Fruit fly (Drosophila melanogaster) whole organism, embryonic: Measurements from ENCODE around the gene Rbp6.

Source experiments
- BEAF-32 ChIP-seq: fragments of 200-800 bp; sonication (Bioruptor generic); optimal IDR thresholded peaks from 3 replicates; lab custom pipeline; 2017; ENCODE audit warnings: missing biosample characterization, missing genetic modification characterization, mild to moderate bottlenecking, moderate library complexity, missing genetic modification reagents
- C15 ChIP-seq: fragments of 200-800 bp; sonication (Bioruptor generic); IDR thresholded peaks from 3 replicates; pipeline ENCODE4 v1.3.6; 2022; ENCODE audit warnings: missing biosample characterization, missing genetic modification characterization
- CG10274 ChIP-seq: fragments of 200-800 bp; sonication (Bioruptor generic); optimal IDR thresholded peaks from 3 replicates; lab custom pipeline; 2017; ENCODE audit warnings: missing biosample characterization, mild to moderate bottlenecking, missing genetic modification characterization
- CG11093 ChIP-seq: fragments of 200-800 bp; sonication (Bioruptor generic); IDR thresholded peaks from 3 replicates; pipeline ENCODE4 v1.3.6; 2022; ENCODE audit warnings: missing biosample characterization, missing genetic modification characterization
- CG11247 ChIP-seq: fragments of 200-800 bp; sonication (Bioruptor generic); IDR thresholded peaks from 2 replicates; pipeline ENCODE4 v1.3.6; 2022; ENCODE audit warnings: missing biosample characterization, missing genetic modification characterization
- CG11504 ChIP-seq: fragments of 200-800 bp; sonication (Bioruptor generic); optimal IDR thresholded peaks from 3 replicates; lab custom pipeline; 2019; ENCODE audit warnings: missing biosample characterization, mild to moderate bottlenecking, missing genetic modification characterization, moderate library complexity
- CG11723 ChIP-seq: fragments of 200-800 bp; sonication (Bioruptor generic); optimal IDR thresholded peaks from 2 replicates; lab custom pipeline; 2017; ENCODE audit warnings: missing biosample characterization, mild to moderate bottlenecking, missing genetic modification characterization
- CG14860 ChIP-seq: fragments of 200-800 bp; sonication (Bioruptor generic); IDR thresholded peaks from 3 replicates; pipeline ENCODE4 v1.3.6; 2022; ENCODE audit warnings: missing biosample characterization, missing genetic modification characterization; ENCODE audit not compliant: partially characterized antibody
- CG15479 ChIP-seq: fragments of 200-800 bp; sonication (Bioruptor generic); optimal IDR thresholded peaks from 3 replicates; lab custom pipeline; 2019; ENCODE audit warnings: missing biosample characterization, mild to moderate bottlenecking, missing genetic modification characterization, moderate library complexity
- CG1832 ChIP-seq: fragments of 200-800 bp; sonication (Bioruptor generic); optimal IDR thresholded peaks from 2 replicates; lab custom pipeline; 2017; ENCODE audit warnings: missing biosample characterization, mild to moderate bottlenecking, missing genetic modification characterization, inconsistent platforms
- CG2199 ChIP-seq: fragments of 200-800 bp; sonication (Bioruptor generic); IDR thresholded peaks from 3 replicates; pipeline ENCODE4 v1.3.6; 2022; ENCODE audit warnings: missing biosample characterization, missing genetic modification characterization
- CG2202 ChIP-seq: fragments of 200-800 bp; sonication (Bioruptor generic); optimal IDR thresholded peaks from 2 replicates; lab custom pipeline; 2018; ENCODE audit warnings: missing biosample characterization, mild to moderate bottlenecking, missing genetic modification characterization
- CG3838 ChIP-seq: fragments of 200-800 bp; sonication (Bioruptor generic); optimal IDR thresholded peaks from 3 replicates; lab custom pipeline; 2016; ENCODE audit warnings: missing biosample characterization, missing genetic modification characterization
- CG4360 ChIP-seq: fragments of 200-800 bp; sonication (Bioruptor generic); IDR thresholded peaks from 2 replicates; pipeline ENCODE4 v1.3.6; 2022; ENCODE audit warnings: missing biosample characterization, missing genetic modification characterization
- CG4820 ChIP-seq: fragments of 200-800 bp; sonication (Bioruptor generic); optimal IDR thresholded peaks from 3 replicates; lab custom pipeline; 2016; ENCODE audit warnings: missing biosample characterization, missing genetic modification characterization
- CG6175 ChIP-seq: fragments of 200-800 bp; sonication (Bioruptor generic); IDR thresholded peaks from 3 replicates; pipeline ENCODE4 v1.3.6; 2022; ENCODE audit warnings: missing biosample characterization, missing genetic modification characterization
- CG6654 ChIP-seq: fragments of 200-800 bp; sonication (Bioruptor generic); optimal IDR thresholded peaks from 2 replicates; lab custom pipeline; 2017; ENCODE audit warnings: missing biosample characterization, mild to moderate bottlenecking, missing genetic modification characterization
- CG7745 ChIP-seq: fragments of 200-800 bp; sonication (Bioruptor generic); optimal IDR thresholded peaks from 2 replicates; lab custom pipeline; 2018; ENCODE audit warnings: missing biosample characterization, mild to moderate bottlenecking, missing genetic modification characterization, moderate library complexity
- CG7839 ChIP-seq: fragments of 200-800 bp; sonication (Bioruptor generic); optimal IDR thresholded peaks from 3 replicates; lab custom pipeline; 2018; ENCODE audit warnings: missing biosample characterization, mild to moderate bottlenecking, missing genetic modification characterization, moderate library complexity
- CG8944 ChIP-seq: fragments of 200-800 bp; sonication (Bioruptor generic); optimal IDR thresholded peaks from 3 replicates; lab custom pipeline; 2016; ENCODE audit warnings: missing biosample characterization, missing genetic modification characterization
- CG9932 ChIP-seq: fragments of 200-800 bp; sonication (Bioruptor generic); IDR thresholded peaks from 2 replicates; pipeline ENCODE4 v1.3.6; 2022; ENCODE audit warnings: missing biosample characterization, missing genetic modification characterization
- D ChIP-seq, 2 experiments: fragments of 200-800 bp in 1 of 2; fragments of >200 bp in 1 of 2; sonication (Bioruptor generic) in 1 of 2; optimal IDR thresholded peaks; 2 replicates in 1 of 2; 3 replicates in 1 of 2; lab custom pipeline; 2017; ENCODE audit warnings: mild to moderate bottlenecking in 1 of 2, missing biosample characterization in 1 of 2, missing genetic modification characterization in 1 of 2, missing genetic modification reagents in 1 of 2
- Ets65A ChIP-seq: fragments of 200-800 bp; sonication (Bioruptor generic); peaks from one replicate; lab custom pipeline; 2016; ENCODE audit warnings: missing biosample characterization, missing genetic modification characterization
- Gug ChIP-seq: fragments of 200-800 bp; sonication (Bioruptor generic); IDR thresholded peaks from 4 replicates; pipeline ENCODE4 v1.3.6; 2022; ENCODE audit warnings: missing biosample characterization, missing genetic modification characterization
- HLH54F ChIP-seq: fragments of 200-800 bp; sonication (Bioruptor generic); optimal IDR thresholded peaks from 3 replicates; lab custom pipeline; 2016; ENCODE audit warnings: missing biosample characterization, missing genetic modification characterization
- Hmr ChIP-seq: fragments of 200-800 bp; sonication (Bioruptor generic); optimal IDR thresholded peaks from 3 replicates; lab custom pipeline; 2017; ENCODE audit warnings: mild to moderate bottlenecking, missing biosample characterization, missing genetic modification reagents, missing genetic modification characterization
- Mad ChIP-seq: fragments of 200-800 bp; sonication (Bioruptor generic); optimal IDR thresholded peaks from 2 replicates; lab custom pipeline; 2016; ENCODE audit warnings: missing biosample characterization, missing genetic modification characterization
- Six4 ChIP-seq: fragments of 200-800 bp; sonication (Bioruptor generic); optimal IDR thresholded peaks from 2 replicates; lab custom pipeline; 2016; ENCODE audit warnings: missing biosample characterization, missing genetic modification characterization
- Trl ChIP-seq, 3 experiments: fragments of >200 bp in 2 of 3; fragments of 200-800 bp in 1 of 3; sonication (Bioruptor generic) in 1 of 3; optimal IDR thresholded peaks; 2 replicates in 1 of 3; 3 replicates in 2 of 3; lab custom pipeline; 2016 to 2017; ENCODE audit warnings: missing biosample characterization in 1 of 3, missing genetic modification characterization in 1 of 3
- abd-A ChIP-seq: fragments of 200-800 bp; sonication (Bioruptor generic); optimal IDR thresholded peaks from 3 replicates; lab custom pipeline; 2019; ENCODE audit warnings: missing biosample characterization, mild to moderate bottlenecking, missing genetic modification characterization, moderate library complexity
- ara ChIP-seq: fragments of 200-800 bp; sonication (Bioruptor generic); IDR thresholded peaks from 2 replicates; pipeline ENCODE4 v1.3.6; 2022; ENCODE audit warnings: missing biosample characterization, missing genetic modification characterization
- ase ChIP-seq: fragments of 200-800 bp; sonication (Bioruptor generic); IDR thresholded peaks from 3 replicates; pipeline ENCODE4 v1.3.6; 2022; ENCODE audit warnings: missing biosample characterization, missing genetic modification characterization
- ato ChIP-seq: fragments of 200-800 bp; sonication (Bioruptor generic); IDR thresholded peaks from 2 replicates; pipeline ENCODE4 v1.3.6; 2022; ENCODE audit warnings: missing biosample characterization, missing genetic modification characterization; ENCODE audit not compliant: partially characterized antibody
- crol ChIP-seq: fragments of 200-800 bp; sonication (Bioruptor generic); IDR thresholded peaks from 2 replicates; pipeline ENCODE4 v1.3.6; 2022; ENCODE audit warnings: missing biosample characterization, missing genetic modification characterization
- crp ChIP-seq, 2 experiments: fragments of 200-800 bp; sonication (Bioruptor generic); optimal IDR thresholded peaks; 2 replicates in 1 of 2; 3 replicates in 1 of 2; lab custom pipeline; 2017; ENCODE audit warnings: missing biosample characterization in 2 of 2, missing genetic modification characterization in 2 of 2, mild to moderate bottlenecking in 1 of 2, moderate library complexity in 1 of 2
- danr ChIP-seq: fragments of 200-800 bp; sonication (Bioruptor generic); IDR thresholded peaks from 2 replicates; pipeline ENCODE4 v1.3.6; 2022; ENCODE audit warnings: missing biosample characterization, missing genetic modification characterization
- dmrt99B ChIP-seq: fragments of 200-800 bp; sonication (Bioruptor generic); optimal IDR thresholded peaks from 2 replicates; lab custom pipeline; 2018; ENCODE audit warnings: missing biosample characterization, mild to moderate bottlenecking, missing genetic modification characterization, moderate library complexity
- fd96Cb ChIP-seq: fragments of 200-800 bp; sonication (Bioruptor generic); optimal IDR thresholded peaks from 2 replicates; lab custom pipeline; 2018; ENCODE audit warnings: missing biosample characterization, mild to moderate bottlenecking, missing genetic modification characterization, moderate library complexity
- gcm ChIP-seq: fragments of 200-800 bp; sonication (Bioruptor generic); optimal IDR thresholded peaks from 2 replicates; lab custom pipeline; 2019; ENCODE audit warnings: missing biosample characterization, mild to moderate bottlenecking, missing genetic modification characterization, moderate library complexity
- luna ChIP-seq: fragments of 200-800 bp; sonication (Bioruptor generic); optimal IDR thresholded peaks from 2 replicates; lab custom pipeline; 2016; ENCODE audit warnings: missing biosample characterization, missing genetic modification characterization
- nau ChIP-seq: fragments of 200-800 bp; sonication (Bioruptor generic); optimal IDR thresholded peaks from 3 replicates; lab custom pipeline; 2017; ENCODE audit warnings: missing biosample characterization, mild to moderate bottlenecking, missing genetic modification characterization, missing genetic modification reagents
- sd ChIP-seq: fragments of 200-800 bp; sonication (Bioruptor generic); optimal IDR thresholded peaks from 3 replicates; lab custom pipeline; 2018; ENCODE audit warnings: missing biosample characterization, mild to moderate bottlenecking, missing genetic modification characterization, moderate library complexity
- sisA ChIP-seq: fragments of 200-800 bp; sonication (Bioruptor generic); IDR thresholded peaks from 2 replicates; pipeline ENCODE4 v1.3.6; 2022; ENCODE audit warnings: missing biosample characterization, missing genetic modification characterization
- sr ChIP-seq: fragments of 200-800 bp; sonication (Bioruptor generic); IDR thresholded peaks from 3 replicates; pipeline ENCODE4 v1.3.6; 2022; ENCODE audit warnings: missing biosample characterization, missing genetic modification characterization
- tin ChIP-seq: fragments of 200-800 bp; sonication (Bioruptor generic); optimal IDR thresholded peaks from 3 replicates; lab custom pipeline; 2016; ENCODE audit warnings: missing biosample characterization, missing genetic modification characterization
- zen ChIP-seq: fragments of 200-800 bp; sonication (Bioruptor generic); optimal IDR thresholded peaks from 3 replicates; lab custom pipeline; 2018; ENCODE audit warnings: missing biosample characterization, mild to moderate bottlenecking, missing genetic modification characterization, moderate library complexity
- zfh1 ChIP-seq: fragments of 200-800 bp; sonication (Bioruptor generic); IDR thresholded peaks from 3 replicates; pipeline ENCODE4 v1.3.6; 2022; ENCODE audit warnings: missing biosample characterization, missing genetic modification characterization
- zfh2 ChIP-seq: fragments of 200-800 bp; sonication (Bioruptor generic); optimal IDR thresholded peaks from 2 replicates; lab custom pipeline; 2016; ENCODE audit warnings: missing biosample characterization, missing genetic modification characterization

The Rbp6 gene

DNA sequence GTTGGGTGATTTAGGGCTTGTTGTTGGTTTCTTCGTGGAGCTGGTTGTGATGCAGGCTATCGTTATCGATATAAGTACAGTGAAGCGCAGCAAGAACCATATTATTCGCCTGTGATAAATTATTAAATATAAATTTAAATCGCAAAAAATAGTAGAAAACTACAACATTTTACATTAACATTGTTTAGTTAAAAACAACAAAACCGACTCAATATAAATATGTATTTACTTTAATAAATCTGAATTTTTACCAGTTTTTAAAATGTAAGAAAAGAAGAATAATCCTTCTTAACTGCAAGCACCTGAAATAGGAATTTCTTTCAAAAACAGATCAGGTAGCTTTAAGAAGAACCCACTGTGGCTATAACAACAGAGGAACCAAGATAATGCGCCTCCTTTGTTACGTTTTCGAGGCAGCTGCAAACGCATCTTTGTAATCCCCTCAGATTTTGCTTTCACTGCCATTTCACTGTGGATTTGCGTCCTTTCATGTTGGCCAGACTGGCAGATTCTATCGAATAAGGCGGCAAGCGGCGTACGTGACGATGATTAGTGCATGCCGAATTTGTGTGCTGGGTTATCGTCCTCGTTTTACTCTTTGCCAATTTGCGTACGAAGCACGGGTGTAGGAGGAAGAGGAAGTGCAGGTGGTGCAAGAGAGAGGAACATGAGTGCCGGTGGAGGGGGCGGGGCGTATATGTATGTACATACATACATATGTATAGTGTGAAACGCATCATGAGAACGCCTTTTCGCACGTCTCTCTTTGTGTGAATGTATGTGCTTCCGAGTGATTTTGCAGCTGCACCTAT is 227.3 kb downstream of the Rbp6 start (continued):
- TF ChIP-seq CG11093 (GFP tag; lab: Robert Waterston, UW): no peak
- no peak for TF ChIP-seq CG2202
- peak; percentile 3 for TF ChIP-seq Six4
- no peak for TF ChIP-seq nau (GFP tag; lab: Kevin White, UChicago)
- TF ChIP-seq CG1832 (GFP tag; lab: Kevin White, UChicago): no peak
- TF ChIP-seq D (optimal IDR thresholded peaks at IDR 0.05; lab: Kevin White, UChicago): peak; percentile 79
- TF ChIP-seq D (GFP tag; optimal IDR thresholded peaks at IDR 0.05; lab: Kevin White, UChicago): no peak
- TF ChIP-seq zfh1: 0 out of 3 replicates have a peak, but pooled peaks have one; percentile 36
- TF ChIP-seq fd96Cb (tag; lab: Kevin White, UChicago): no peak
- TF ChIP-seq CG6654 (GFP tag; lab: Kevin White, UChicago): no peak
- TF ChIP-seq Ets65A (GFP tag; lab: Kevin White, UChicago): peak; percentile 57
- TF ChIP-seq CG7839: peak; percentile 38
- 0 out of 2 replicates have a peak, but pooled peaks have one; percentile 13 for TF ChIP-seq ara (GFP tag; lab: Robert Waterston, UW)
- no peak for TF ChIP-seq CG7745
- TF ChIP-seq luna (GFP tag; lab: Kevin White, UChicago): no peak
- TF ChIP-seq HLH54F: no peak
- TF ChIP-seq CG2199 (GFP tag; lab: Robert Waterston, UW): no peak
- no peak for TF ChIP-seq CG10274
- TF ChIP-seq gcm (GFP tag; lab: Kevin White, UChicago): no peak
- TF ChIP-seq CG3838: no peak
- no peak for TF ChIP-seq zfh2 (GFP tag; lab: Kevin White, UChicago)
- peak; percentile 32 for TF ChIP-seq dmrt99B (tag; lab: Kevin White, UChicago)
- TF ChIP-seq sd (tag; lab: Kevin White, UChicago): no peak
- TF ChIP-seq C15 (GFP tag; lab: Robert Waterston, UW): no peak
- peak; percentile 8; the same call in 1 of the 2 replicates for TF ChIP-seq sisA (GFP tag; lab: Robert Waterston, UW)
- peak; percentile 26 for TF ChIP-seq CG11504 (tag; lab: Kevin White, UChicago)
- TF ChIP-seq BEAF-32 (GFP tag; lab: Kevin White, UChicago): no peak
- TF ChIP-seq CG4820: no peak
- TF ChIP-seq Mad (GFP tag; lab: Kevin White, UChicago): no peak
- TF ChIP-seq crol (GFP tag; lab: Robert Waterston, UW): peak; percentile 76
- no peak for TF ChIP-seq CG14860 (GFP tag; lab: Robert Waterston, UW)
- TF ChIP-seq CG11247: no peak
- TF ChIP-seq ato (GFP tag; lab: Robert Waterston, UW): 0 out of 2 replicates have a peak, but pooled peaks have one; percentile 25
- 0 out of 3 replicates have a peak, but pooled peaks have one; percentile 26 for TF ChIP-seq sr (GFP tag; lab: Robert Waterston, UW)
- TF ChIP-seq zen: peak; percentile 63
- TF ChIP-seq crp (GFP tag; optimal IDR thresholded peaks at IDR 0.05; lab: Kevin White, UChicago): no peak
- no peak for TF ChIP-seq abd-A
- TF ChIP-seq CG6175 (GFP tag; lab: Robert Waterston, UW): no peak
- no peak for TF ChIP-seq tin
- peak; percentile 4; the same call in 1 of the 2 replicates for TF ChIP-seq CG4360 (GFP tag; lab: Robert Waterston, UW)
- no peak for TF ChIP-seq ase (GFP tag; lab: Robert Waterston, UW)
- TF ChIP-seq danr (GFP tag; lab: Robert Waterston, UW): no peak
- TF ChIP-seq Hmr (GFP tag; lab: Kevin White, UChicago): no peak
- no peak for TF ChIP-seq CG11723 (GFP tag; lab: Kevin White, UChicago)
- TF ChIP-seq CG8944 (GFP tag; lab: Kevin White, UChicago): no peak
- peak; percentile 97 for TF ChIP-seq CG15479
- peak; percentile 20; the same call in 1 of the 2 replicates for TF ChIP-seq CG9932 (GFP tag; lab: Robert Waterston, UW)
- TF ChIP-seq Gug (GFP tag; lab: Robert Waterston, UW): no peak
- peak; percentile 6 to 10 for TF ChIP-seq Trl (optimal IDR thresholded peaks at IDR 0.05; lab: Kevin White, UChicago)
- no peak for TF ChIP-seq Trl (GFP tag; optimal IDR thresholded peaks at IDR 0.05; lab: Kevin White, UChicago)
